Fruit fly (Drosophila melanogaster) whole organism, embryonic: Measurements from ENCODE around the gene Kmn1.
A peak's percentile ranks its signal among the peaks of the same experiment; 100 is the strongest.

Experiments
- Atf6 ChIP-seq: fragments of 200-800 bp; sonication (Bioruptor generic); IDR thresholded peaks from 2 replicates; pipeline ENCODE4 v1.3.6; 2022; ENCODE audit warnings: missing biosample characterization, missing genetic modification characterization
- CG10654 ChIP-seq: fragments of 200-800 bp; sonication (Bioruptor generic); optimal IDR thresholded peaks from 2 replicates; lab custom pipeline; 2016; ENCODE audit warnings: missing biosample characterization, missing genetic modification characterization
- CG11085 ChIP-seq: fragments of 200-800 bp; sonication (Bioruptor generic); IDR thresholded peaks from 2 replicates; pipeline ENCODE4 v1.3.6; 2022; ENCODE audit warnings: missing biosample characterization, missing genetic modification characterization
- CG11504 ChIP-seq: fragments of 200-800 bp; sonication (Bioruptor generic); optimal IDR thresholded peaks from 3 replicates; lab custom pipeline; 2019; ENCODE audit warnings: missing biosample characterization, mild to moderate bottlenecking, missing genetic modification characterization, moderate library complexity
- CG11560 ChIP-seq: fragments of 200-800 bp; sonication (Bioruptor generic); IDR thresholded peaks from 3 replicates; pipeline ENCODE4 v1.3.6; 2022; ENCODE audit warnings: missing biosample characterization, missing genetic modification characterization
- CG13287 ChIP-seq: fragments of 200-800 bp; sonication (Bioruptor generic); IDR thresholded peaks from 2 replicates; pipeline ENCODE4 v1.3.6; 2022; ENCODE audit warnings: missing biosample characterization, missing genetic modification characterization; ENCODE audit not compliant: partially characterized antibody
- CG14014 ChIP-seq: fragments of 200-800 bp; sonication (Bioruptor generic); IDR thresholded peaks from 2 replicates; pipeline ENCODE4 v1.3.6; 2022; ENCODE audit warnings: missing biosample characterization, missing genetic modification characterization
- CG1529 ChIP-seq: fragments of 200-800 bp; sonication (Bioruptor generic); optimal IDR thresholded peaks from 3 replicates; lab custom pipeline; 2018; ENCODE audit warnings: missing biosample characterization, missing genetic modification characterization
- CG17328 ChIP-seq: fragments of 200-800 bp; sonication (Bioruptor generic); IDR thresholded peaks from 2 replicates; pipeline ENCODE4 v1.3.6; 2022; ENCODE audit warnings: missing biosample characterization, missing genetic modification characterization
- CG2712 ChIP-seq: fragments of 200-800 bp; optimal IDR thresholded peaks from 3 replicates; lab custom pipeline; 2019; ENCODE audit warnings: missing biosample characterization, mild to moderate bottlenecking, missing genetic modification characterization, moderate library complexity
- CG30020 ChIP-seq: fragments of 200-800 bp; optimal IDR thresholded peaks from 2 replicates; lab custom pipeline; 2019; ENCODE audit warnings: missing biosample characterization, mild to moderate bottlenecking, missing genetic modification characterization, moderate library complexity
- CG31441 ChIP-seq: fragments of 200-800 bp; sonication (Bioruptor generic); IDR thresholded peaks from 2 replicates; pipeline ENCODE4 v1.3.6; 2022; ENCODE audit warnings: missing biosample characterization, missing genetic modification characterization
- CG3847 ChIP-seq: fragments of 200-800 bp; sonication (Bioruptor generic); IDR thresholded peaks from 2 replicates; pipeline ENCODE4 v1.3.6; 2022; ENCODE audit warnings: missing biosample characterization, missing genetic modification characterization
- CG3995 ChIP-seq: fragments of 200-800 bp; sonication (Bioruptor generic); optimal IDR thresholded peaks from 3 replicates; lab custom pipeline; 2016; ENCODE audit warnings: missing biosample characterization, missing genetic modification characterization
- CG5180 ChIP-seq: fragments of 200-800 bp; sonication (Bioruptor generic); optimal IDR thresholded peaks from 3 replicates; lab custom pipeline; 2017; ENCODE audit warnings: missing biosample characterization, missing genetic modification characterization, mild to moderate bottlenecking, moderate library complexity, missing genetic modification reagents
- CG9876 ChIP-seq: fragments of 200-800 bp; sonication (Bioruptor generic); optimal IDR thresholded peaks from 2 replicates; lab custom pipeline; 2016; ENCODE audit warnings: missing biosample characterization, missing genetic modification characterization
- CTCF ChIP-seq: fragments of 200-800 bp; sonication (Bioruptor generic); optimal IDR thresholded peaks from 2 replicates; lab custom pipeline; 2017; ENCODE audit warnings: missing biosample characterization, mild to moderate bottlenecking, missing genetic modification characterization, moderate library complexity
- Camta ChIP-seq: fragments of 200-800 bp; sonication (Bioruptor generic); optimal IDR thresholded peaks from 2 replicates; lab custom pipeline; 2016; ENCODE audit warnings: missing biosample characterization, missing genetic modification characterization
- Dp ChIP-seq: fragments of 200-800 bp; sonication (Bioruptor generic); optimal IDR thresholded peaks from 2 replicates; lab custom pipeline; 2018; ENCODE audit warnings: missing biosample characterization, mild to moderate bottlenecking, missing genetic modification characterization, moderate library complexity
- Ets97D ChIP-seq: fragments of 200-800 bp; sonication (Bioruptor generic); optimal IDR thresholded peaks from 3 replicates; lab custom pipeline; 2016; ENCODE audit warnings: missing biosample characterization, missing genetic modification characterization
- Fer3 ChIP-seq: fragments of 200-800 bp; sonication (Bioruptor generic); optimal IDR thresholded peaks from 2 replicates; lab custom pipeline; 2018; ENCODE audit warnings: missing biosample characterization, mild to moderate bottlenecking, missing genetic modification characterization, moderate library complexity
- Hr51 ChIP-seq, 2 experiments: fragments of 200-800 bp; sonication (Bioruptor generic); optimal IDR thresholded peaks; 2 replicates in 1 of 2; 3 replicates in 1 of 2; lab custom pipeline; 2016 to 2018; ENCODE audit warnings: missing biosample characterization in 2 of 2, missing genetic modification characterization in 2 of 2, mild to moderate bottlenecking in 1 of 2, moderate library complexity in 1 of 2
- MBD-R2 ChIP-seq: fragments of 200-800 bp; sonication (Bioruptor generic); IDR thresholded peaks from 2 replicates; pipeline ENCODE4 v1.3.6; 2022; ENCODE audit warnings: missing biosample characterization, missing genetic modification characterization
- Meics ChIP-seq: fragments of 200-800 bp; sonication (Bioruptor generic); optimal IDR thresholded peaks from 2 replicates; lab custom pipeline; 2017; ENCODE audit warnings: missing biosample characterization, mild to moderate bottlenecking, missing genetic modification characterization
- Rfx ChIP-seq: fragments of 200-800 bp; sonication (Bioruptor generic); IDR thresholded peaks from 2 replicates; pipeline ENCODE4 v1.3.6; 2022; ENCODE audit warnings: missing biosample characterization, missing genetic modification characterization
- Sry-β ChIP-seq: fragments of 200-800 bp; sonication (Bioruptor generic); optimal IDR thresholded peaks from 2 replicates; lab custom pipeline; 2018; ENCODE audit warnings: missing biosample characterization, mild to moderate bottlenecking, missing genetic modification characterization, moderate library complexity
- Ssrp ChIP-seq: fragments of 200-800 bp; sonication (Bioruptor generic); optimal IDR thresholded peaks from 2 replicates; lab custom pipeline; 2018; ENCODE audit warnings: missing biosample characterization, mild to moderate bottlenecking, missing genetic modification characterization, moderate library complexity
- aop ChIP-seq: fragments of 200-800 bp; sonication (Bioruptor generic); IDR thresholded peaks from 2 replicates; pipeline ENCODE4 v1.3.6; 2022; ENCODE audit warnings: missing biosample characterization, missing genetic modification characterization
- ase ChIP-seq: fragments of 200-800 bp; sonication (Bioruptor generic); IDR thresholded peaks from 3 replicates; pipeline ENCODE4 v1.3.6; 2022; ENCODE audit warnings: missing biosample characterization, missing genetic modification characterization
- btn ChIP-seq: fragments of 200-800 bp; sonication (Bioruptor generic); optimal IDR thresholded peaks from 2 replicates; lab custom pipeline; 2016; ENCODE audit warnings: missing biosample characterization, missing genetic modification characterization
- chif ChIP-seq, 2 experiments: fragments of 200-800 bp; sonication (Bioruptor generic); optimal IDR thresholded peaks; 3 replicates each; lab custom pipeline; 2016; ENCODE audit warnings: missing biosample characterization in 2 of 2, missing genetic modification characterization in 2 of 2
- danr ChIP-seq: fragments of 200-800 bp; sonication (Bioruptor generic); IDR thresholded peaks from 2 replicates; pipeline ENCODE4 v1.3.6; 2022; ENCODE audit warnings: missing biosample characterization, missing genetic modification characterization
- ems ChIP-seq: fragments of 200-800 bp; sonication (Bioruptor generic); optimal IDR thresholded peaks from 3 replicates; lab custom pipeline; 2016; ENCODE audit warnings: missing biosample characterization, missing genetic modification characterization
- gcm ChIP-seq: fragments of 200-800 bp; sonication (Bioruptor generic); optimal IDR thresholded peaks from 2 replicates; lab custom pipeline; 2019; ENCODE audit warnings: missing biosample characterization, mild to moderate bottlenecking, missing genetic modification characterization, moderate library complexity
- gfzf ChIP-seq: fragments of 200-800 bp; sonication (Bioruptor generic); optimal IDR thresholded peaks from 2 replicates; lab custom pipeline; 2016; ENCODE audit warnings: missing biosample characterization, mild to moderate bottlenecking, missing genetic modification characterization, moderate library complexity
- gsb ChIP-seq: fragments of 200-800 bp; sonication (Bioruptor generic); IDR thresholded peaks from 2 replicates; pipeline ENCODE4 v1.3.6; 2022; ENCODE audit warnings: missing biosample characterization, missing genetic modification characterization
- hb ChIP-seq: fragments of 200-800 bp; sonication (Bioruptor generic); IDR thresholded peaks from 3 replicates; pipeline ENCODE4 v1.3.6; 2022; ENCODE audit warnings: missing biosample characterization, missing genetic modification characterization; ENCODE audit not compliant: partially characterized antibody
- mam ChIP-seq: fragments of 200-800 bp; sonication (Bioruptor generic); optimal IDR thresholded peaks from 3 replicates; lab custom pipeline; 2016; ENCODE audit warnings: missing biosample characterization, missing genetic modification characterization
- org-1 ChIP-seq: fragments of 200-800 bp; sonication (Bioruptor generic); optimal IDR thresholded peaks from 2 replicates; lab custom pipeline; 2017; ENCODE audit warnings: missing biosample characterization, missing genetic modification characterization
- psq ChIP-seq: fragments of 200-800 bp; sonication (Bioruptor generic); optimal IDR thresholded peaks from 2 replicates; lab custom pipeline; 2017; ENCODE audit warnings: missing biosample characterization, missing genetic modification characterization
- pum ChIP-seq: fragments of 200-800 bp; sonication (Bioruptor generic); optimal IDR thresholded peaks from 2 replicates; lab custom pipeline; 2016; ENCODE audit warnings: missing biosample characterization, missing genetic modification characterization
- ranshi ChIP-seq: fragments of 200-800 bp; sonication (Bioruptor generic); IDR thresholded peaks from 2 replicates; pipeline ENCODE4 v1.3.6; 2022; ENCODE audit warnings: missing biosample characterization, missing genetic modification characterization
- repo ChIP-seq: fragments of 200-800 bp; sonication (Bioruptor generic); optimal IDR thresholded peaks from 2 replicates; lab custom pipeline; 2016; ENCODE audit warnings: missing biosample characterization, missing genetic modification characterization
- row ChIP-seq: fragments of 200-800 bp; sonication (Bioruptor generic); IDR thresholded peaks from 3 replicates; pipeline ENCODE4 v1.3.6; 2022; ENCODE audit warnings: missing biosample characterization, missing genetic modification characterization
- slbo ChIP-seq: fragments of 200-800 bp; sonication (Bioruptor generic); IDR thresholded peaks from 2 replicates; pipeline ENCODE4 v1.3.6; 2022; ENCODE audit warnings: missing biosample characterization, missing genetic modification characterization
- tgo ChIP-seq: fragments of 200-800 bp; sonication (Bioruptor generic); IDR thresholded peaks from 3 replicates; pipeline ENCODE4 v1.3.6; 2022; ENCODE audit warnings: missing biosample characterization, missing genetic modification characterization
- trem ChIP-seq: fragments of 200-800 bp; optimal IDR thresholded peaks from 3 replicates; lab custom pipeline; 2019; ENCODE audit warnings: missing biosample characterization, mild to moderate bottlenecking, missing genetic modification characterization, moderate library complexity
- wek ChIP-seq: fragments of 200-800 bp; sonication (Bioruptor generic); optimal IDR thresholded peaks from 3 replicates; lab custom pipeline; 2018; ENCODE audit warnings: missing biosample characterization, mild to moderate bottlenecking, missing genetic modification characterization, moderate library complexity
- wor ChIP-seq: fragments of 200-800 bp; sonication (Bioruptor generic); IDR thresholded peaks from 2 replicates; pipeline ENCODE4 v1.3.6; 2022; ENCODE audit warnings: missing biosample characterization, missing genetic modification characterization

Kmn1 gene

DNA sequence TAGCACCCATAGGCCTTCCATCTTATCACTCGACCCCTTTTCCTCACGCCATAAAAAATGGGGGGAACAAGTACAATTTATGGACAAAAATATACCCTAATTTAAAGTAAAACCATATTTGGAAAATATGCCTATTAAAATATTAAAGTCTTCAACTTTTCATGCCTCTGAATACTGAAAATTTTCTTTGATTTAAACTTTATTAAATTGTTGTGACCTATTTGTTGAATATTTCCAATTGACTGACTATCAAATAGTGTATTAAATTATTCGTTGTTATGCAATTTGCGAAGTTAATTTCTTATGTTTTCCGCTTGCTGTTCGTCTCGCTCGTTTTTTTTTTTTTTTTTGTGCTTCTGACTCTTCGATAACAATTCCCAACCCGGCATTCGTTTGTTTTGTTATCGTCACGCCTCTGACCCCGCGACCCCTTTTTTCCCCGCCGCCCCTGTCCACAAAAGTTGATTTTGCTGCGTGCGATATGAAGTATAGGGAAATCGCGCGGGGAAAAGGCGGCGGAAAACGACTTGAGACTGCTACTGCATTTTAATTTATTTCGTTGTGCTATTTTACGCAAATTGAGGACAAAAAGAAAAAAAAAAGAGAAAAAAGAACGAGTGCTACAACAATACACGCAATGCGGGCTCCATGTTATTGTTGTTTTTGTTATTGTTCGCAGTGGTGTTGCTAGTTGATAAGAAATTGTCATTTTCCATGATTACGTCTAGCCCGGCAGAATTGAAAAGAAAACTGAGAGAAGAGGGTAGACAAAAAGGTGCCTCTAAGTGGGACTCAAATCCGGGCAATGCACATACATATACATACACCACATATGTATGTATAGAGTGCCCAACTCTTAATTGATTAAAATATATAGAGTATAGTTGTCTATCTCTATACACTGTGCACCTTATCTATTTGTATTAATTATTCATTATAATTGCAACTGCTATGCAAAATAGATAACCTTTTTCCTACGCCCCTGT lies 50.4 kb downstream of the Kmn1 start (continued):
- TF ChIP-seq Ets97D (GFP tag; lab: Kevin White, UChicago) (no peak), CG3995 (GFP tag; lab: Kevin White, UChicago) (no peak), row (GFP tag; lab: Robert Waterston, UW) (peak; percentile 87), CG30020 (no peak), tgo (GFP tag; lab: Robert Waterston, UW) (peak; percentile 61; the same call in 1 of the 3 replicates), Dp (no peak), danr (GFP tag; lab: Robert Waterston, UW) (0 out of 2 replicates have a peak, but pooled peaks have one; percentile 29), MBD-R2 (0 out of 2 replicates have a peak, but pooled peaks have one; percentile 26), slbo (GFP tag; lab: Robert Waterston, UW) (peak; percentile 52; the same call in 1 of the 2 replicates), CG11085 (GFP tag; lab: Robert Waterston, UW) (no peak), repo (GFP tag; lab: Kevin White, UChicago) (no peak), aop (GFP tag; lab: Robert Waterston, UW) (no peak), CG31441 (peak; percentile 77), org-1 (GFP tag; lab: Kevin White, UChicago) (peak; percentile 23), CG17328 (GFP tag; lab: Robert Waterston, UW) (peak; percentile 51; the same call in 1 of the 2 replicates), CG3847 (peak; percentile 34; the same call in 1 of the 2 replicates), hb (GFP tag; lab: Robert Waterston, UW) (no peak), CG2712 (tag; lab: Kevin White, UChicago) (peak; percentile 74), wor (GFP tag; lab: Robert Waterston, UW) (peak; percentile 25; the same call in 1 of the 2 replicates), CG5180 (peak; percentile 23), ase (GFP tag; lab: Robert Waterston, UW) (0 out of 3 replicates have a peak, but pooled peaks have one; percentile 40), Meics (GFP tag; lab: Kevin White, UChicago) (peak; percentile 71), gfzf (GFP tag; lab: Kevin White, UChicago) (no peak), CTCF (GFP tag; lab: Kevin White, UChicago) (no peak), CG1529 (peak; percentile 33), Camta (GFP tag; lab: Kevin White, UChicago) (peak; percentile 25), Atf6 (GFP tag; lab: Robert Waterston, UW) (peak; percentile 56; the same call in 1 of the 2 replicates), chif (GFP tag; optimal IDR thresholded peaks at IDR 0.05; lab: Kevin White, UChicago) (peak in 1 of 2 experiments; percentile 46), Hr51 (GFP tag; optimal IDR thresholded peaks at IDR 0.05; lab: Kevin White, UChicago) (peak in 1 of 2 experiments; percentile 80), gsb (GFP tag; lab: Robert Waterston, UW) (no peak), ranshi (GFP tag; lab: Robert Waterston, UW) (0 out of 2 replicates have a peak, but pooled peaks have one; percentile 38), trem (tag; lab: Kevin White, UChicago) (peak; percentile 46), gcm (GFP tag; lab: Kevin White, UChicago) (no peak), Fer3 (tag; lab: Kevin White, UChicago) (peak; percentile 65), CG11504 (peak; percentile 83), CG11560 (peak; percentile 41; the same call in 1 of the 3 replicates), CG13287 (GFP tag; lab: Robert Waterston, UW) (no peak), wek (GFP tag; lab: Kevin White, UChicago) (no peak), btn (GFP tag; lab: Kevin White, UChicago) (no peak), mam (GFP tag; lab: Kevin White, UChicago) (peak; percentile 49), Ssrp (tag; lab: Kevin White, UChicago) (peak; percentile 59), CG9876 (GFP tag; lab: Kevin White, UChicago) (no peak), pum (GFP tag; lab: Kevin White, UChicago) (peak; percentile 20), psq (GFP tag; lab: Kevin White, UChicago) (peak; percentile 30), Sry-β (GFP tag; lab: Kevin White, UChicago) (no peak), Rfx (GFP tag; lab: Robert Waterston, UW) (peak; percentile 51), CG10654 (peak; percentile 32), CG14014 (no peak), ems (GFP tag; lab: Kevin White, UChicago) (no peak)
